ENCODE assay signal across 1 fruit fly cellular context in the genomic region with DNA sequence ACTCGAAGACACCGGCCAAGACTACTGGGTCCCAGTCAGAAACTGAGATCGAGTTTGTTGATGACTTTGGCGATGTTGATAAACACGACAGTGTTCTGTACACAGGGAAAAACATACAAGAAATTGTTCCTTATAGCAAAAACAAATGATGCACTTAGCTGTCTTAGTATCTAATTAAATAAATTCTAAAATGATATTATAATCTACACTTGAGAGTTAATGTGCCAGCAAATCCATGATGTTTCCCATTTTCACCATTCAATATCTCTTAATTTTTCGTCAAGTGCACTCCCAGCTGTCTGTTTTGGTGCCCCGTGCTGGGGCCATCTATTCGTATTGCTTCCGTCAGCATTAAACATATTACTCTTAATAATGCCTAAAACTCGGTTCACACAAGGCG.
TF ChIP-seq lines count a peak whose summit lies in the region.

No protein-coding gene starts in this region.

TF ChIP-seq in whole organism, embryonic, 481 proteins besides CTCF, POLR2A, EP300 and RAD21 (continued from another document and continues in another):
- no peak for TF ChIP-seq CG10565 (GFP tag; optimal IDR thresholded peaks at IDR 0.05; lab: Kevin White, UChicago)
- TF ChIP-seq CG9876 (GFP tag; optimal IDR thresholded peaks at IDR 0.05; lab: Kevin White, UChicago), result no peak
- TF ChIP-seq gfzf (GFP tag; optimal IDR thresholded peaks at IDR 0.05; lab: Kevin White, UChicago), result no peak
- TF ChIP-seq ap (GFP tag; IDR thresholded peaks at IDR 0.05; lab: Robert Waterston, UW), result no peak
- no peak for TF ChIP-seq lab (GFP tag; optimal IDR thresholded peaks at IDR 0.05; lab: Kevin White, UChicago)
- peak; percentile 63; the same call in 1 of the 3 replicates for TF ChIP-seq CG34422 (GFP tag; IDR thresholded peaks at IDR 0.05; lab: Robert Waterston, UW)
- no peak for TF ChIP-seq Dip2 (GFP tag; IDR thresholded peaks at IDR 0.05; lab: Robert Waterston, UW)
- no peak for TF ChIP-seq amos (GFP tag; IDR thresholded peaks at IDR 0.05; lab: Robert Waterston, UW; ENCODE audit: partially characterized antibody)
- TF ChIP-seq Dp (GFP tag; optimal IDR thresholded peaks at IDR 0.05; lab: Kevin White, UChicago), result no peak
- peak; percentile 18 for TF ChIP-seq CG15514 (GFP tag; optimal IDR thresholded peaks at IDR 0.05; lab: Kevin White, UChicago)
- TF ChIP-seq sd (tag; optimal IDR thresholded peaks at IDR 0.05; lab: Kevin White, UChicago), result no peak
- no peak for TF ChIP-seq Max (GFP tag; optimal IDR thresholded peaks at IDR 0.05; lab: Kevin White, UChicago)
- no peak for TF ChIP-seq Spps (tag; optimal IDR thresholded peaks at IDR 0.05; lab: Kevin White, UChicago)
- peak; percentile 28; the same call in 1 of the 2 replicates for TF ChIP-seq al (GFP tag; IDR thresholded peaks at IDR 0.05; lab: Robert Waterston, UW)
- no peak for TF ChIP-seq p53 (GFP tag; optimal IDR thresholded peaks at IDR 0.05; lab: Kevin White, UChicago)
- TF ChIP-seq kah (GFP tag; optimal IDR thresholded peaks at IDR 0.05; lab: Kevin White, UChicago), result no peak
- no peak for TF ChIP-seq odd (GFP tag; optimal IDR thresholded peaks at IDR 0.05; lab: Kevin White, UChicago)
- TF ChIP-seq CG4404 (GFP tag; IDR thresholded peaks at IDR 0.05; lab: Robert Waterston, UW), result no peak
- TF ChIP-seq BEAF-32 (GFP tag; optimal IDR thresholded peaks at IDR 0.05; lab: Kevin White, UChicago), result no peak
- no peak for TF ChIP-seq CG16779 (GFP tag; IDR thresholded peaks at IDR 0.05; lab: Robert Waterston, UW)
- TF ChIP-seq shn (GFP tag; optimal IDR thresholded peaks at IDR 0.05; lab: Kevin White, UChicago), result no peak
- TF ChIP-seq row (GFP tag; IDR thresholded peaks at IDR 0.05; lab: Robert Waterston, UW), result peak; percentile 61; the same call in 2 of the 3 replicates
- no peak for TF ChIP-seq CG14860 (GFP tag; IDR thresholded peaks at IDR 0.05; lab: Robert Waterston, UW; ENCODE audit: partially characterized antibody)
- no peak for TF ChIP-seq org-1 (GFP tag; optimal IDR thresholded peaks at IDR 0.05; lab: Kevin White, UChicago)
- TF ChIP-seq CG4424 (GFP tag; optimal IDR thresholded peaks at IDR 0.05; lab: Kevin White, UChicago), result no peak
- TF ChIP-seq CG2889 (GFP tag; IDR thresholded peaks at IDR 0.05; lab: Robert Waterston, UW), result 0 out of 3 replicates have a peak, but pooled peaks have one; percentile 8
- no peak for TF ChIP-seq CG3995 (GFP tag; optimal IDR thresholded peaks at IDR 0.05; lab: Kevin White, UChicago)
- TF ChIP-seq CG14050 (GFP tag; IDR thresholded peaks at IDR 0.05; lab: Robert Waterston, UW), result no peak
- no peak for TF ChIP-seq CG7786 (GFP tag; optimal IDR thresholded peaks at IDR 0.05; lab: Kevin White, UChicago)
- no peak for TF ChIP-seq twi (tag; optimal IDR thresholded peaks at IDR 0.05; lab: Kevin White, UChicago)
- TF ChIP-seq CG1233 (GFP tag; optimal IDR thresholded peaks at IDR 0.05; lab: Kevin White, UChicago), result no peak
- no peak for TF ChIP-seq CG4707 (GFP tag; optimal IDR thresholded peaks at IDR 0.05; lab: Kevin White, UChicago)
- no peak for TF ChIP-seq eve (GFP tag; optimal IDR thresholded peaks at IDR 0.05; lab: Kevin White, UChicago)
- TF ChIP-seq CG17359 (tag; optimal IDR thresholded peaks at IDR 0.05; lab: Kevin White, UChicago), result no peak
- no peak for TF ChIP-seq CG6654 (GFP tag; optimal IDR thresholded peaks at IDR 0.05; lab: Kevin White, UChicago)
- no peak for TF ChIP-seq CG11093 (GFP tag; IDR thresholded peaks at IDR 0.05; lab: Robert Waterston, UW)
- TF ChIP-seq dmrt99B (tag; optimal IDR thresholded peaks at IDR 0.05; lab: Kevin White, UChicago), result no peak
- peak; percentile 55 for TF ChIP-seq Taf1 (GFP tag; IDR thresholded peaks at IDR 0.05; lab: Robert Waterston, UW)
- no peak for TF ChIP-seq repo (GFP tag; optimal IDR thresholded peaks at IDR 0.05; lab: Kevin White, UChicago)
- TF ChIP-seq Xbp1 (GFP tag; optimal IDR thresholded peaks at IDR 0.05; lab: Kevin White, UChicago), result peak; percentile 11
- no peak for TF ChIP-seq knrl (GFP tag; IDR thresholded peaks at IDR 0.05; lab: Robert Waterston, UW; ENCODE audit: partially characterized antibody)
- TF ChIP-seq Usf (GFP tag; optimal IDR thresholded peaks at IDR 0.05; lab: Kevin White, UChicago), result no peak
- TF ChIP-seq CG17802 (tag; optimal IDR thresholded peaks at IDR 0.05; lab: Kevin White, UChicago), result no peak
- no peak for TF ChIP-seq CG18764 (GFP tag; optimal IDR thresholded peaks at IDR 0.05; lab: Kevin White, UChicago)
- no peak for TF ChIP-seq B-H2 (GFP tag; optimal IDR thresholded peaks at IDR 0.05; lab: Kevin White, UChicago)
- no peak for TF ChIP-seq seq (GFP tag; IDR thresholded peaks at IDR 0.05; lab: Robert Waterston, UW)
- peak; percentile 62; the same call in 2 of the 3 replicates for TF ChIP-seq Mrtf (GFP tag; IDR thresholded peaks at IDR 0.05; lab: Robert Waterston, UW)
- peak; percentile 16; the same call in 1 of the 4 replicates for TF ChIP-seq Gug (GFP tag; IDR thresholded peaks at IDR 0.05; lab: Robert Waterston, UW)
- no peak for TF ChIP-seq ttk (GFP tag; IDR thresholded peaks at IDR 0.05; lab: Robert Waterston, UW)
- TF ChIP-seq CG10431 (GFP tag; optimal IDR thresholded peaks at IDR 0.05; lab: Kevin White, UChicago), result no peak
- TF ChIP-seq br (optimal IDR thresholded peaks at IDR 0.05; lab: Kevin White, UChicago), result no peak
- TF ChIP-seq CG4854 (GFP tag; optimal IDR thresholded peaks at IDR 0.05; lab: Kevin White, UChicago), result no peak
- peak; percentile 30 for TF ChIP-seq Oli (tag; optimal IDR thresholded peaks at IDR 0.05; lab: Kevin White, UChicago)
- no peak for TF ChIP-seq YL-1 (GFP tag; optimal IDR thresholded peaks at IDR 0.05; lab: Kevin White, UChicago)
- no peak for TF ChIP-seq CG12659 (GFP tag; optimal IDR thresholded peaks at IDR 0.05; lab: Kevin White, UChicago)
- no peak for TF ChIP-seq Bgb (GFP tag; IDR thresholded peaks at IDR 0.05; lab: Robert Waterston, UW; ENCODE audit: partially characterized antibody)
- no peak for TF ChIP-seq kay (GFP tag; optimal IDR thresholded peaks at IDR 0.05; lab: Kevin White, UChicago)
- TF ChIP-seq jing (GFP tag; optimal IDR thresholded peaks at IDR 0.05; lab: Kevin White, UChicago), result no peak
- peak; percentile 18 for TF ChIP-seq fd96Cb (tag; optimal IDR thresholded peaks at IDR 0.05; lab: Kevin White, UChicago)
- TF ChIP-seq CG12155 (GFP tag; optimal IDR thresholded peaks at IDR 0.05; lab: Kevin White, UChicago), result no peak
- peak; percentile 30 for TF ChIP-seq Abd-B (GFP tag; optimal IDR thresholded peaks at IDR 0.05; lab: Kevin White, UChicago)
- no peak for TF ChIP-seq CG33557 (GFP tag; optimal IDR thresholded peaks at IDR 0.05; lab: Kevin White, UChicago)
- TF ChIP-seq phol (tag; optimal IDR thresholded peaks at IDR 0.05; lab: Kevin White, UChicago), result no peak
- TF ChIP-seq Scr (GFP tag; IDR thresholded peaks at IDR 0.05; lab: Robert Waterston, UW; ENCODE audit: partially characterized antibody), result no peak
- no peak for TF ChIP-seq CG32767 (GFP tag; IDR thresholded peaks at IDR 0.05; lab: Robert Waterston, UW)
- TF ChIP-seq run (tag; optimal IDR thresholded peaks at IDR 0.05; lab: Kevin White, UChicago), result no peak
- no peak for TF ChIP-seq hkb (optimal IDR thresholded peaks at IDR 0.05; lab: Kevin White, UChicago)
- TF ChIP-seq hkb (GFP tag; IDR thresholded peaks at IDR 0.05; lab: Robert Waterston, UW), result peak; percentile 51; the same call in 1 of the 2 replicates
- TF ChIP-seq ato (GFP tag; IDR thresholded peaks at IDR 0.05; lab: Robert Waterston, UW; ENCODE audit: partially characterized antibody), result no peak
- no peak for TF ChIP-seq cg (GFP tag; optimal IDR thresholded peaks at IDR 0.05; lab: Kevin White, UChicago)
- TF ChIP-seq CG10654 (GFP tag; optimal IDR thresholded peaks at IDR 0.05; lab: Kevin White, UChicago), result no peak
- TF ChIP-seq pho (GFP tag; optimal IDR thresholded peaks at IDR 0.05; lab: Kevin White, UChicago), result no peak
- no peak for TF ChIP-seq Lpt (GFP tag; optimal IDR thresholded peaks at IDR 0.05; lab: Kevin White, UChicago)
- 0 out of 2 replicates have a peak, but pooled peaks have one; percentile 29 for TF ChIP-seq sob (GFP tag; IDR thresholded peaks at IDR 0.05; lab: Robert Waterston, UW)
- TF ChIP-seq Drgx (GFP tag; IDR thresholded peaks at IDR 0.05; lab: Robert Waterston, UW), result peak; percentile 68
- TF ChIP-seq NC2β (GFP tag; optimal IDR thresholded peaks at IDR 0.05; lab: Kevin White, UChicago), result no peak
- no peak for TF ChIP-seq gro (GFP tag; optimal IDR thresholded peaks at IDR 0.05; lab: Kevin White, UChicago)
- no peak for TF ChIP-seq pum (GFP tag; optimal IDR thresholded peaks at IDR 0.05; lab: Kevin White, UChicago)
- TF ChIP-seq NfI (GFP tag; optimal IDR thresholded peaks at IDR 0.05; lab: Kevin White, UChicago), result no peak
- TF ChIP-seq Ada2b (GFP tag; IDR thresholded peaks at IDR 0.05; lab: Robert Waterston, UW), result peak; percentile 40; the same call in 1 of the 2 replicates
- no peak for TF ChIP-seq lbe (GFP tag; optimal IDR thresholded peaks at IDR 0.05; lab: Kevin White, UChicago)
- no peak for TF ChIP-seq Fer3 (tag; optimal IDR thresholded peaks at IDR 0.05; lab: Kevin White, UChicago)
- TF ChIP-seq sima (GFP tag; optimal IDR thresholded peaks at IDR 0.05; lab: Kevin White, UChicago), result no peak
- no peak for TF ChIP-seq CG1603 (tag; optimal IDR thresholded peaks at IDR 0.05; lab: Kevin White, UChicago)
- TF ChIP-seq CG8924 (tag; optimal IDR thresholded peaks at IDR 0.05; lab: Kevin White, UChicago), result peak; percentile 19
- TF ChIP-seq BtbVII (GFP tag; optimal IDR thresholded peaks at IDR 0.05; lab: Kevin White, UChicago), result no peak
- TF ChIP-seq CG14965 (GFP tag; optimal IDR thresholded peaks at IDR 0.05; lab: Kevin White, UChicago; ENCODE audit: borderline replicate concordance), result no peak
- TF ChIP-seq CG8359 (GFP tag; optimal IDR thresholded peaks at IDR 0.05; lab: Kevin White, UChicago; ENCODE audit: borderline replicate concordance), result no peak
- TF ChIP-seq Neu2 (GFP tag; optimal IDR thresholded peaks at IDR 0.05; lab: Kevin White, UChicago; ENCODE audit: borderline replicate concordance), result no peak
- TF ChIP-seq CG30403 (GFP tag; optimal IDR thresholded peaks at IDR 0.05; lab: Kevin White, UChicago), result peak; percentile 3
- no peak for TF ChIP-seq Fer1 (GFP tag; optimal IDR thresholded peaks at IDR 0.05; lab: Kevin White, UChicago)
- TF ChIP-seq CG6813 (GFP tag; optimal IDR thresholded peaks at IDR 0.05; lab: Kevin White, UChicago), result no peak
- TF ChIP-seq Atf6 (GFP tag; IDR thresholded peaks at IDR 0.05; lab: Robert Waterston, UW), result peak; percentile 49; the same call in 1 of the 2 replicates
- TF ChIP-seq Mes4 (GFP tag; optimal IDR thresholded peaks at IDR 0.05; lab: Kevin White, UChicago), result no peak
- TF ChIP-seq CG3281 (GFP tag; optimal IDR thresholded peaks at IDR 0.05; lab: Kevin White, UChicago), result no peak
- no peak for TF ChIP-seq Nf-YC (tag; optimal IDR thresholded peaks at IDR 0.05; lab: Kevin White, UChicago)
- no peak for TF ChIP-seq PHDP (tag; optimal IDR thresholded peaks at IDR 0.05; lab: Kevin White, UChicago)
- TF ChIP-seq CG10959 (GFP tag; IDR thresholded peaks at IDR 0.05; lab: Robert Waterston, UW), result peak; percentile 17; the same call in 1 of the 2 replicates
- TF ChIP-seq CG11695 (GFP tag; IDR thresholded peaks at IDR 0.05; lab: Robert Waterston, UW), result peak; percentile 51; the same call in 1 of the 3 replicates
- no peak for TF ChIP-seq Hr78 (GFP tag; optimal IDR thresholded peaks at IDR 0.05; lab: Kevin White, UChicago)
- no peak for TF ChIP-seq CG14710 (tag; optimal IDR thresholded peaks at IDR 0.05; lab: Kevin White, UChicago)
- no peak for TF ChIP-seq NK7.1 (GFP tag; optimal IDR thresholded peaks at IDR 0.05; lab: Kevin White, UChicago)
- no peak for TF ChIP-seq CG12104 (GFP tag; optimal IDR thresholded peaks at IDR 0.05; lab: Kevin White, UChicago)
- TF ChIP-seq CG2202 (tag; optimal IDR thresholded peaks at IDR 0.05; lab: Kevin White, UChicago), result no peak
- TF ChIP-seq CG32772 (GFP tag; IDR thresholded peaks at IDR 0.05; lab: Robert Waterston, UW), result no peak
- TF ChIP-seq HmgD (GFP tag; optimal IDR thresholded peaks at IDR 0.05; lab: Kevin White, UChicago), result no peak
- no peak for TF ChIP-seq CG18619 (GFP tag; optimal IDR thresholded peaks at IDR 0.05; lab: Kevin White, UChicago)
- TF ChIP-seq CG42726 (GFP tag; IDR thresholded peaks at IDR 0.05; lab: Robert Waterston, UW; ENCODE audit: partially characterized antibody), result no peak
- TF ChIP-seq Rfx (GFP tag; IDR thresholded peaks at IDR 0.05; lab: Robert Waterston, UW), result peak; percentile 80
- peak; percentile 5 for TF ChIP-seq CG12391 (tag; optimal IDR thresholded peaks at IDR 0.05; lab: Kevin White, UChicago)
- peak; percentile 55; the same call in 1 of the 3 replicates for TF ChIP-seq CG11456 (GFP tag; IDR thresholded peaks at IDR 0.05; lab: Robert Waterston, UW)
- TF ChIP-seq CG10366 (GFP tag; IDR thresholded peaks at IDR 0.05; lab: Robert Waterston, UW), result no peak
- TF ChIP-seq Opbp (GFP tag; IDR thresholded peaks at IDR 0.05; lab: Robert Waterston, UW; ENCODE audit: partially characterized antibody), result no peak
- TF ChIP-seq bab2 (GFP tag; optimal IDR thresholded peaks at IDR 0.05; lab: Kevin White, UChicago), result no peak
- peak; percentile 34 for TF ChIP-seq nmo (GFP tag; optimal IDR thresholded peaks at IDR 0.05; lab: Kevin White, UChicago)
- no peak for TF ChIP-seq D (optimal IDR thresholded peaks at IDR 0.05; lab: Kevin White, UChicago)
- peak; percentile 17 for TF ChIP-seq D (GFP tag; optimal IDR thresholded peaks at IDR 0.05; lab: Kevin White, UChicago)
- no peak for TF ChIP-seq CG11723 (GFP tag; optimal IDR thresholded peaks at IDR 0.05; lab: Kevin White, UChicago)
- TF ChIP-seq H15 (GFP tag; IDR thresholded peaks at IDR 0.05; lab: Robert Waterston, UW), result peak; percentile 14; the same call in 1 of the 3 replicates
- no peak for TF ChIP-seq Camta (GFP tag; optimal IDR thresholded peaks at IDR 0.05; lab: Kevin White, UChicago)
- no peak for TF ChIP-seq CG1792 (GFP tag; optimal IDR thresholded peaks at IDR 0.05; lab: Kevin White, UChicago)
- no peak for TF ChIP-seq hth (optimal IDR thresholded peaks at IDR 0.05; lab: Kevin White, UChicago)
- TF ChIP-seq NFAT (GFP tag; IDR thresholded peaks at IDR 0.05; lab: Robert Waterston, UW), result peak; percentile 60
- no peak for TF ChIP-seq ken (GFP tag; IDR thresholded peaks at IDR 0.05; lab: Robert Waterston, UW)
- TF ChIP-seq CkIIα-i1 (GFP tag; IDR thresholded peaks at IDR 0.05; lab: Robert Waterston, UW), result no peak
- no peak for TF ChIP-seq bigmax (GFP tag; optimal IDR thresholded peaks at IDR 0.05; lab: Kevin White, UChicago)
- peak; percentile 8 for TF ChIP-seq CG1602 (GFP tag; optimal IDR thresholded peaks at IDR 0.05; lab: Kevin White, UChicago)
- no peak for TF ChIP-seq Poxn (GFP tag; IDR thresholded peaks at IDR 0.05; lab: Robert Waterston, UW)
- no peak for TF ChIP-seq ssp (GFP tag; IDR thresholded peaks at IDR 0.05; lab: Robert Waterston, UW)
- TF ChIP-seq stwl (tag; optimal IDR thresholded peaks at IDR 0.05; lab: Kevin White, UChicago), result no peak
